Fruit fly (Drosophila melanogaster): ENCODE results near the gene CG9547.

The CG9547 gene

dm6 chr2L:6490783-6491249, 3.5 kb downstream of the CG9547 start, which contains the start of the genes Phf5a and CG31638 (continued):
- TF ChIP-seq run (tag; optimal IDR thresholded peaks at IDR 0.05) = peak; percentile 87
- TF ChIP-seq CG11085 (GFP tag; IDR thresholded peaks at IDR 0.05) = peak; percentile 97
- TF ChIP-seq kay (GFP tag; optimal IDR thresholded peaks at IDR 0.05) = peak; percentile 40
- TF ChIP-seq nau (GFP tag; optimal IDR thresholded peaks at IDR 0.05) = no peak
- peak; percentile 97 for TF ChIP-seq HmgZ (tag; optimal IDR thresholded peaks at IDR 0.05)
- no peak for TF ChIP-seq Atf-2 (GFP tag; optimal IDR thresholded peaks at IDR 0.05)
- peak; percentile 54 for TF ChIP-seq ttk (GFP tag; IDR thresholded peaks at IDR 0.05)
- no peak for TF ChIP-seq ash1 (GFP tag; optimal IDR thresholded peaks at IDR 0.05)
- TF ChIP-seq pzg (GFP tag; optimal IDR thresholded peaks at IDR 0.05) = peak; percentile 64
- peak; percentile 84 for TF ChIP-seq Vsx1 (GFP tag; optimal IDR thresholded peaks at IDR 0.05)
- peak; percentile 81 for TF ChIP-seq nmo (GFP tag; optimal IDR thresholded peaks at IDR 0.05)
- no peak for TF ChIP-seq Lpt (GFP tag; optimal IDR thresholded peaks at IDR 0.05)
- peak; percentile 42 for TF ChIP-seq HLH54F (GFP tag; optimal IDR thresholded peaks at IDR 0.05)
- TF ChIP-seq CG2199 (GFP tag; IDR thresholded peaks at IDR 0.05) = peak; percentile 96
- no peak for TF ChIP-seq ato (GFP tag; IDR thresholded peaks at IDR 0.05; ENCODE audit: partially characterized antibody)
- TF ChIP-seq jumu (GFP tag; optimal IDR thresholded peaks at IDR 0.05) = peak; percentile 85
- TF ChIP-seq lbe (GFP tag; optimal IDR thresholded peaks at IDR 0.05) = peak; percentile 93
- peak; percentile 46 for TF ChIP-seq CTCF (GFP tag; optimal IDR thresholded peaks at IDR 0.05)
- TF ChIP-seq mld (GFP tag; IDR thresholded peaks at IDR 0.05; ENCODE audit: partially characterized antibody) = no peak
- peak; percentile 96 for TF ChIP-seq CG10654 (GFP tag; optimal IDR thresholded peaks at IDR 0.05)
- TF ChIP-seq corto (GFP tag; optimal IDR thresholded peaks at IDR 0.05) = no peak
- peak; percentile 95 for TF ChIP-seq stc (GFP tag; IDR thresholded peaks at IDR 0.05)
- TF ChIP-seq nerfin-1 (tag; optimal IDR thresholded peaks at IDR 0.05) = peak; percentile 91
- TF ChIP-seq Hey (tag; optimal IDR thresholded peaks at IDR 0.05) = no peak
- TF ChIP-seq zf30C (GFP tag; optimal IDR thresholded peaks at IDR 0.05) = no peak
- TF ChIP-seq Ets65A (GFP tag) = peak; percentile 95
- TF ChIP-seq CG13894 (tag; optimal IDR thresholded peaks at IDR 0.05) = peak; percentile 96
- TF ChIP-seq CG8765 (GFP tag; IDR thresholded peaks at IDR 0.05) = peak; percentile 96
- TF ChIP-seq CG16863 (GFP tag; optimal IDR thresholded peaks at IDR 0.05) = peak; percentile 33
- TF ChIP-seq CG32532 (GFP tag; IDR thresholded peaks at IDR 0.05) = peak; percentile 98
- TF ChIP-seq CG31224 (GFP tag; IDR thresholded peaks at IDR 0.05) = peak; percentile 92
- TF ChIP-seq Dref (GFP tag; IDR thresholded peaks at IDR 0.05) = no peak
- TF ChIP-seq CG12071 (GFP tag; optimal IDR thresholded peaks at IDR 0.05) = peak; percentile 76
- peak; percentile 52 for TF ChIP-seq Atf3 (GFP tag; optimal IDR thresholded peaks at IDR 0.05)
- TF ChIP-seq Camta (GFP tag; optimal IDR thresholded peaks at IDR 0.05) = peak; percentile 40
- peak; percentile 74 for TF ChIP-seq Hand (GFP tag; optimal IDR thresholded peaks at IDR 0.05)
- peak; percentile 85 for TF ChIP-seq Bdp1 (GFP tag; optimal IDR thresholded peaks at IDR 0.05)
- no peak for TF ChIP-seq CG11247 (GFP tag; IDR thresholded peaks at IDR 0.05)
- no peak for TF ChIP-seq Scr (GFP tag; IDR thresholded peaks at IDR 0.05; ENCODE audit: partially characterized antibody)
- no peak for TF ChIP-seq hkb (optimal IDR thresholded peaks at IDR 0.05)
- TF ChIP-seq hkb (GFP tag; IDR thresholded peaks at IDR 0.05) = peak; percentile 73
- TF ChIP-seq CG1529 (GFP tag; optimal IDR thresholded peaks at IDR 0.05) = peak; percentile 85
- TF ChIP-seq CG1024 (GFP tag; IDR thresholded peaks at IDR 0.05) = peak; percentile 64
- TF ChIP-seq vfl (GFP tag; optimal IDR thresholded peaks at IDR 0.05) = peak; percentile 86
- TF ChIP-seq CG18619 (GFP tag; optimal IDR thresholded peaks at IDR 0.05) = peak; percentile 87
- peak; percentile 88 for TF ChIP-seq CG3065 (GFP tag; optimal IDR thresholded peaks at IDR 0.05)
- peak; percentile 54 for TF ChIP-seq D19A (tag; optimal IDR thresholded peaks at IDR 0.05)
- TF ChIP-seq CrebB (tag; optimal IDR thresholded peaks at IDR 0.05) = peak; percentile 88
- TF ChIP-seq CG7357 (GFP tag; IDR thresholded peaks at IDR 0.05) = peak; percentile 91
- peak; percentile 34 for TF ChIP-seq Side (GFP tag; optimal IDR thresholded peaks at IDR 0.05)
- no peak for TF ChIP-seq sim (GFP tag; IDR thresholded peaks at IDR 0.05)
- peak; percentile 57 for TF ChIP-seq knrl (GFP tag; IDR thresholded peaks at IDR 0.05; ENCODE audit: partially characterized antibody)
- TF ChIP-seq ftz-f1 (GFP tag; optimal IDR thresholded peaks at IDR 0.05) = no peak

Data from whole organism, embryonic.